Fruit fly (Drosophila melanogaster) whole organism, embryonic: Measurements from ENCODE around the gene Arc42.
A peak's percentile ranks its signal among the peaks of the same experiment; 100 is the strongest.

ENCODE experiments used
- Abd-B ChIP-seq: fragments of 200-800 bp; sonication (Bioruptor generic); optimal IDR thresholded peaks from 2 replicates; lab custom pipeline; 2018; ENCODE audit warnings: missing biosample characterization, mild to moderate bottlenecking, missing genetic modification characterization, moderate library complexity
- Antp ChIP-seq: fragments of 200-800 bp; sonication (Bioruptor generic); optimal IDR thresholded peaks from 3 replicates; lab custom pipeline; 2016; ENCODE audit warnings: missing biosample characterization, missing genetic modification characterization
- Atf6 ChIP-seq: fragments of 200-800 bp; sonication (Bioruptor generic); IDR thresholded peaks from 2 replicates; pipeline ENCODE4 v1.3.6; 2022; ENCODE audit warnings: missing biosample characterization, missing genetic modification characterization
- B-H2 ChIP-seq: fragments of 200-800 bp; sonication (Bioruptor generic); optimal IDR thresholded peaks from 2 replicates; lab custom pipeline; 2018; ENCODE audit warnings: missing biosample characterization, mild to moderate bottlenecking, missing genetic modification characterization
- BEAF-32 ChIP-seq: fragments of 200-800 bp; sonication (Bioruptor generic); optimal IDR thresholded peaks from 3 replicates; lab custom pipeline; 2017; ENCODE audit warnings: missing biosample characterization, missing genetic modification characterization, mild to moderate bottlenecking, moderate library complexity, missing genetic modification reagents
- CG10321 ChIP-seq: fragments of 200-800 bp; sonication (Bioruptor generic); IDR thresholded peaks from 2 replicates; pipeline ENCODE4 v1.3.6; 2022; ENCODE audit warnings: missing biosample characterization, missing genetic modification characterization
- CG12942 ChIP-seq: fragments of 200-800 bp; sonication (Bioruptor generic); optimal IDR thresholded peaks from 3 replicates; lab custom pipeline; 2016; ENCODE audit warnings: missing biosample characterization, missing genetic modification characterization
- CG14050 ChIP-seq: fragments of 200-800 bp; sonication (Bioruptor generic); IDR thresholded peaks from 3 replicates; pipeline ENCODE4 v1.3.6; 2022; ENCODE audit warnings: missing biosample characterization, missing genetic modification characterization
- CG32772 ChIP-seq: fragments of 200-800 bp; sonication (Bioruptor generic); IDR thresholded peaks from 2 replicates; pipeline ENCODE4 v1.3.6; 2022; ENCODE audit warnings: missing biosample characterization, missing genetic modification characterization
- CG3407 ChIP-seq: fragments of 200-800 bp; sonication (Bioruptor generic); optimal IDR thresholded peaks from 2 replicates; lab custom pipeline; 2018; ENCODE audit warnings: missing biosample characterization, mild to moderate bottlenecking, missing genetic modification characterization
- CG3995 ChIP-seq: fragments of 200-800 bp; sonication (Bioruptor generic); optimal IDR thresholded peaks from 3 replicates; lab custom pipeline; 2016; ENCODE audit warnings: missing biosample characterization, missing genetic modification characterization
- CG4707 ChIP-seq: fragments of 200-800 bp; sonication (Bioruptor generic); optimal IDR thresholded peaks from 2 replicates; lab custom pipeline; 2018; ENCODE audit warnings: missing biosample characterization, mild to moderate bottlenecking, missing genetic modification characterization, moderate library complexity
- CG4854 ChIP-seq: fragments of 200-800 bp; sonication (Bioruptor generic); optimal IDR thresholded peaks from 2 replicates; lab custom pipeline; 2016; ENCODE audit warnings: missing biosample characterization, missing genetic modification characterization, inconsistent platforms
- CG7372 ChIP-seq: fragments of 200-800 bp; sonication (Bioruptor generic); IDR thresholded peaks from 2 replicates; pipeline ENCODE4 v1.3.6; 2022; ENCODE audit warnings: missing biosample characterization, missing genetic modification characterization
- CG8089 ChIP-seq: fragments of 200-800 bp; sonication (Bioruptor generic); optimal IDR thresholded peaks from 3 replicates; lab custom pipeline; 2016; ENCODE audit warnings: missing biosample characterization, missing genetic modification characterization
- CG9215 ChIP-seq: fragments of 200-800 bp; sonication (Bioruptor generic); IDR thresholded peaks from 2 replicates; pipeline ENCODE4 v1.3.6; 2022; ENCODE audit warnings: missing biosample characterization, missing genetic modification characterization
- Camta ChIP-seq: fragments of 200-800 bp; sonication (Bioruptor generic); optimal IDR thresholded peaks from 2 replicates; lab custom pipeline; 2016; ENCODE audit warnings: missing biosample characterization, missing genetic modification characterization
- Dek ChIP-seq: fragments of 200-800 bp; sonication (Bioruptor generic); optimal IDR thresholded peaks from 3 replicates; lab custom pipeline; 2019; ENCODE audit warnings: missing biosample characterization, mild to moderate bottlenecking, missing genetic modification characterization, moderate library complexity
- Dfd ChIP-seq, 2 experiments: fragments of >200 bp; optimal IDR thresholded peaks; 2 replicates each; lab custom pipeline; 2017; ENCODE audit warnings: missing biosample characterization in 2 of 2, missing genetic modification characterization in 2 of 2
- Dip2 ChIP-seq: fragments of 200-800 bp; sonication (Bioruptor generic); IDR thresholded peaks from 2 replicates; pipeline ENCODE4 v1.3.6; 2022; ENCODE audit warnings: missing biosample characterization, missing genetic modification characterization
- Doc3 ChIP-seq: fragments of 200-800 bp; sonication (Bioruptor generic); IDR thresholded peaks from 3 replicates; pipeline ENCODE4 v1.3.6; 2022; ENCODE audit warnings: missing biosample characterization, missing genetic modification characterization; ENCODE audit not compliant: partially characterized antibody
- Elba2 ChIP-seq: fragments of 200-800 bp; sonication (Bioruptor generic); optimal IDR thresholded peaks from 3 replicates; lab custom pipeline; 2016; ENCODE audit warnings: missing biosample characterization, missing genetic modification characterization
- Fer3 ChIP-seq: fragments of 200-800 bp; sonication (Bioruptor generic); optimal IDR thresholded peaks from 2 replicates; lab custom pipeline; 2018; ENCODE audit warnings: missing biosample characterization, mild to moderate bottlenecking, missing genetic modification characterization, moderate library complexity
- Gsc ChIP-seq: fragments of 200-800 bp; sonication (Bioruptor generic); IDR thresholded peaks from 2 replicates; pipeline ENCODE4 v1.3.6; 2022; ENCODE audit warnings: missing biosample characterization, missing genetic modification characterization
- HHEX ChIP-seq: fragments of 200-800 bp; sonication (Bioruptor generic); optimal IDR thresholded peaks from 3 replicates; lab custom pipeline; 2017; ENCODE audit warnings: missing biosample characterization, mild to moderate bottlenecking, missing genetic modification characterization, missing genetic modification reagents
- MESR4 ChIP-seq: fragments of 200-800 bp; sonication (Bioruptor generic); optimal IDR thresholded peaks from 2 replicates; lab custom pipeline; 2018; ENCODE audit warnings: missing biosample characterization, mild to moderate bottlenecking, missing genetic modification characterization, moderate library complexity
- Nf-YA ChIP-seq: fragments of 200-800 bp; sonication (Bioruptor generic); IDR thresholded peaks from 2 replicates; pipeline ENCODE4 v1.3.6; 2022; ENCODE audit warnings: missing biosample characterization, missing genetic modification characterization
- Nf-YB ChIP-seq: fragments of 200-800 bp; sonication (Bioruptor generic); optimal IDR thresholded peaks from 3 replicates; lab custom pipeline; 2019; ENCODE audit warnings: missing biosample characterization, mild to moderate bottlenecking, missing genetic modification characterization, moderate library complexity
- Oaz ChIP-seq: fragments of 200-800 bp; sonication (Bioruptor generic); IDR thresholded peaks from 2 replicates; pipeline ENCODE4 v1.3.6; 2022; ENCODE audit warnings: missing biosample characterization, missing genetic modification characterization
- Side ChIP-seq: fragments of 200-800 bp; sonication (Bioruptor generic); optimal IDR thresholded peaks from 2 replicates; lab custom pipeline; 2016; ENCODE audit warnings: missing biosample characterization, missing genetic modification characterization
- ap ChIP-seq: fragments of 200-800 bp; sonication (Bioruptor generic); IDR thresholded peaks from 2 replicates; pipeline ENCODE4 v1.3.6; 2022; ENCODE audit warnings: missing biosample characterization, missing genetic modification characterization
- bowl ChIP-seq: fragments of 200-800 bp; sonication (Bioruptor generic); IDR thresholded peaks from 2 replicates; pipeline ENCODE4 v1.3.6; 2022; ENCODE audit warnings: missing biosample characterization, missing genetic modification characterization
- caup ChIP-seq: fragments of 200-800 bp; sonication (Bioruptor generic); optimal IDR thresholded peaks from 3 replicates; lab custom pipeline; 2017; ENCODE audit warnings: missing biosample characterization, mild to moderate bottlenecking, missing genetic modification characterization, moderate library complexity; ENCODE audit not compliant: severe bottlenecking
- chinmo ChIP-seq: fragments of 200-800 bp; sonication (Bioruptor generic); IDR thresholded peaks from 4 replicates; pipeline ENCODE4 v1.3.6; 2022; ENCODE audit warnings: missing biosample characterization, missing genetic modification characterization; ENCODE audit not compliant: partially characterized antibody
- dan ChIP-seq: fragments of 200-800 bp; sonication (Bioruptor generic); IDR thresholded peaks from 2 replicates; pipeline ENCODE4 v1.3.6; 2022; ENCODE audit warnings: missing biosample characterization, missing genetic modification characterization
- eyg ChIP-seq: fragments of 200-800 bp; sonication (Bioruptor generic); optimal IDR thresholded peaks from 3 replicates; lab custom pipeline; 2016; ENCODE audit warnings: missing biosample characterization, missing genetic modification characterization
- fd96Cb ChIP-seq: fragments of 200-800 bp; sonication (Bioruptor generic); optimal IDR thresholded peaks from 2 replicates; lab custom pipeline; 2018; ENCODE audit warnings: missing biosample characterization, mild to moderate bottlenecking, missing genetic modification characterization, moderate library complexity
- gcm ChIP-seq: fragments of 200-800 bp; sonication (Bioruptor generic); optimal IDR thresholded peaks from 2 replicates; lab custom pipeline; 2019; ENCODE audit warnings: missing biosample characterization, mild to moderate bottlenecking, missing genetic modification characterization, moderate library complexity
- grau ChIP-seq: fragments of 200-800 bp; optimal IDR thresholded peaks from 3 replicates; lab custom pipeline; 2019; ENCODE audit warnings: missing biosample characterization, mild to moderate bottlenecking, missing genetic modification characterization, moderate library complexity
- hth ChIP-seq: fragments of >200 bp; optimal IDR thresholded peaks from 2 replicates; lab custom pipeline; 2017; ENCODE audit warnings: inconsistent platforms
- jumu ChIP-seq: fragments of 200-800 bp; sonication (Bioruptor generic); optimal IDR thresholded peaks from 3 replicates; lab custom pipeline; 2016; ENCODE audit warnings: missing biosample characterization, missing genetic modification characterization
- kah ChIP-seq: fragments of 200-800 bp; sonication (Bioruptor generic); optimal IDR thresholded peaks from 2 replicates; lab custom pipeline; 2018; ENCODE audit warnings: missing biosample characterization, mild to moderate bottlenecking, missing genetic modification characterization
- nau ChIP-seq: fragments of 200-800 bp; sonication (Bioruptor generic); optimal IDR thresholded peaks from 3 replicates; lab custom pipeline; 2017; ENCODE audit warnings: missing biosample characterization, mild to moderate bottlenecking, missing genetic modification characterization, missing genetic modification reagents
- row ChIP-seq: fragments of 200-800 bp; sonication (Bioruptor generic); IDR thresholded peaks from 3 replicates; pipeline ENCODE4 v1.3.6; 2022; ENCODE audit warnings: missing biosample characterization, missing genetic modification characterization
- schlank ChIP-seq: fragments of 200-800 bp; sonication (Bioruptor generic); optimal IDR thresholded peaks from 2 replicates; lab custom pipeline; 2018; ENCODE audit warnings: missing biosample characterization, mild to moderate bottlenecking, missing genetic modification characterization
- scrt ChIP-seq: fragments of 200-800 bp; sonication (Bioruptor generic); optimal IDR thresholded peaks from 2 replicates; lab custom pipeline; 2018; ENCODE audit warnings: missing biosample characterization, mild to moderate bottlenecking, missing genetic modification characterization, moderate library complexity
- toy ChIP-seq: fragments of 200-800 bp; sonication (Bioruptor generic); IDR thresholded peaks from 2 replicates; pipeline ENCODE4 v1.3.6; 2022; ENCODE audit warnings: missing biosample characterization, missing genetic modification characterization
- tx ChIP-seq: fragments of 200-800 bp; sonication (Bioruptor generic); optimal IDR thresholded peaks from 2 replicates; lab custom pipeline; 2016; ENCODE audit warnings: missing biosample characterization, missing genetic modification characterization
- wek ChIP-seq: fragments of 200-800 bp; sonication (Bioruptor generic); optimal IDR thresholded peaks from 3 replicates; lab custom pipeline; 2018; ENCODE audit warnings: missing biosample characterization, mild to moderate bottlenecking, missing genetic modification characterization, moderate library complexity
- z ChIP-seq: fragments of 200-800 bp; sonication (Bioruptor generic); IDR thresholded peaks from 3 replicates; pipeline ENCODE4 v1.3.6; 2022; ENCODE audit warnings: missing biosample characterization, missing genetic modification characterization

Arc42 gene

DNA sequence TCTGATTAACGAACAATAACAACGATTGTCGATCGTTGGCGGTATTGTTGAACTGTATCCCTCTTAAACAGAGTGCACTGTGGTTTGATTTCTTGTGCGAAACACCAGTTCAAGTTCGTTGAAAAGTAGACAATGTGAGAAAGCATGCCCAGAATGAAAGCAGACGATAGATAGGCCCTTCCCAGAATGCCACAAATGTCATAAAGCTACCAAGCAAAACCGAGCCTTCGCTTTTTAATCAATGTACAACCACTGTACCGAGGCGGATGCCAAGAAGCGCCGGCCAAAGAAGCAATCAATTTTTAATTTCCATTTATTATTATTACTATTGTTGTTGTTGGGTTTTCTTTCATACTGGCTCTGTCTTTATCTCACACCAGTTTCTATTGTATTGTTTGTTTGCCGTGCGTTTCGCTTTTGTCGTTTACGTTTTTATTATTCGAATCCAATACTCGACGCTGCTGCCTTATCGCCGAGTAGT, 31.4 kb downstream of the Arc42 start (continued):
- TF ChIP-seq CG14050 (GFP tag; lab: Robert Waterston, UW) = peak; percentile 84
- TF ChIP-seq kah (GFP tag; lab: Kevin White, UChicago) = peak; percentile 15
- peak; percentile 63 for TF ChIP-seq CG7372
- peak; percentile 26 for TF ChIP-seq wek (GFP tag; lab: Kevin White, UChicago)
- peak; percentile 78 for TF ChIP-seq fd96Cb
- peak; percentile 68 for TF ChIP-seq CG4854 (GFP tag; lab: Kevin White, UChicago)
- TF ChIP-seq Abd-B (GFP tag; lab: Kevin White, UChicago) = peak; percentile 63
- TF ChIP-seq Oaz (GFP tag; lab: Robert Waterston, UW) = peak; percentile 69
- peak; percentile 53 for TF ChIP-seq Side (GFP tag; lab: Kevin White, UChicago)
- TF ChIP-seq Atf6 (GFP tag; lab: Robert Waterston, UW) = peak; percentile 76
- TF ChIP-seq Doc3 (GFP tag; lab: Robert Waterston, UW) = no peak
- peak; percentile 74 for TF ChIP-seq Dek (tag; lab: Kevin White, UChicago)
- TF ChIP-seq Gsc (GFP tag; lab: Robert Waterston, UW) = peak; percentile 58; the same call in 1 of the 2 replicates
- TF ChIP-seq scrt = peak; percentile 54
- no peak for TF ChIP-seq Dfd (GFP tag; optimal IDR thresholded peaks at IDR 0.05; lab: Kevin White, UChicago)
- TF ChIP-seq Fer3 = peak; percentile 74
- peak; percentile 67 for TF ChIP-seq gcm (GFP tag; lab: Kevin White, UChicago)
- 0 out of 2 replicates have a peak, but pooled peaks have one; percentile 36 for TF ChIP-seq Dip2 (GFP tag; lab: Robert Waterston, UW)
- peak; percentile 62 for TF ChIP-seq Camta (GFP tag; lab: Kevin White, UChicago)
- TF ChIP-seq tx (GFP tag; lab: Kevin White, UChicago) = peak; percentile 82
- TF ChIP-seq row (GFP tag; lab: Robert Waterston, UW) = peak; percentile 88
- TF ChIP-seq eyg (GFP tag; lab: Kevin White, UChicago) = peak; percentile 68
- TF ChIP-seq schlank (tag; lab: Kevin White, UChicago) = peak; percentile 49
- 0 out of 4 replicates have a peak, but pooled peaks have one; percentile 10 for TF ChIP-seq chinmo (GFP tag; lab: Robert Waterston, UW)
- no peak for TF ChIP-seq BEAF-32 (GFP tag; lab: Kevin White, UChicago)
- peak; percentile 39; the same call in 1 of the 2 replicates for TF ChIP-seq CG9215 (GFP tag; lab: Robert Waterston, UW)
- TF ChIP-seq z (GFP tag; lab: Robert Waterston, UW) = no peak; the same call in 2 of the 3 replicates
- TF ChIP-seq CG32772 (GFP tag; lab: Robert Waterston, UW) = peak; percentile 82
- TF ChIP-seq CG4707 (GFP tag; lab: Kevin White, UChicago) = peak; percentile 74
- TF ChIP-seq CG3407 (GFP tag; lab: Kevin White, UChicago) = peak; percentile 63
- TF ChIP-seq MESR4 = no peak
- TF ChIP-seq Elba2 (GFP tag; lab: Kevin White, UChicago) = no peak
- peak; percentile 81 for TF ChIP-seq CG8089 (GFP tag; lab: Kevin White, UChicago)
- no peak for TF ChIP-seq toy
- TF ChIP-seq hth = no peak
- peak; percentile 29 for TF ChIP-seq CG3995 (GFP tag; lab: Kevin White, UChicago)
- peak; percentile 75 for TF ChIP-seq nau (GFP tag; lab: Kevin White, UChicago)
- peak; percentile 78 for TF ChIP-seq HHEX (GFP tag; lab: Kevin White, UChicago)
- peak; percentile 55; the same call in 1 of the 2 replicates for TF ChIP-seq CG10321 (GFP tag; lab: Robert Waterston, UW)
- TF ChIP-seq bowl (GFP tag; lab: Robert Waterston, UW) = 0 out of 2 replicates have a peak, but pooled peaks have one; percentile 20
- TF ChIP-seq grau = peak; percentile 86
- peak; percentile 78 for TF ChIP-seq CG12942 (GFP tag; lab: Kevin White, UChicago)
- TF ChIP-seq Nf-YB = peak; percentile 38
- TF ChIP-seq B-H2 (GFP tag; lab: Kevin White, UChicago) = no peak
- TF ChIP-seq caup (GFP tag; lab: Kevin White, UChicago) = peak; percentile 74
- peak; percentile 72 for TF ChIP-seq jumu (GFP tag; lab: Kevin White, UChicago)
- peak; percentile 61 for TF ChIP-seq Nf-YA (GFP tag; lab: Robert Waterston, UW)
- TF ChIP-seq ap (GFP tag; lab: Robert Waterston, UW) = peak; percentile 67; the same call in 1 of the 2 replicates
- TF ChIP-seq Antp (GFP tag; lab: Kevin White, UChicago) = peak; percentile 89
- no peak for TF ChIP-seq dan
